Fruit fly (Drosophila melanogaster): Measurements from ENCODE around the gene Nna1.

Gene Nna1

DNA sequence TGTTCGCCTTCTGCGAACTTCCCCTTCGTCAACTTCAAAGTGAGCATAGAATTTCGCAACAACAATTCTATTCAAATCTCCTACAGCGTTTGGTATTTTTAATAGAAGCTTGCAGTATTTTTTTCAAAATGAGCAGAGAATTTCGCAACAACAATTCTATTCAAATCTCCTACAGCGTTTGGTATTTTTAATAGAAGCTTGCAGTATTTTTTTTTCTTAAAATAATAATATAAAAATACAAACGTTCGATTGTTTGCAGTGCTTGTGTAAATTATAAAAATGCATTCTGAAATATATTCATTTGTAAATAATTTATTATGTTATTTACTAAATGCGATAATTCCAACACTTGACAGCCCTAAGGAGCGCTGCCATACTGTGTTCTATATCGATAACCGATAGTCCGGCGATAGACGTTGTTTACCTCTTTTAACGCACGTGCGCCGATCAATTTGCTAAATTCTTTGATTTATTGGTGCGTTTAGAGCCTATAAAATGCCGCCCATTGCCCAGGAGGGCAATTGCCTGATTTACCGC is 64.8 kb downstream of the Nna1 start, which contains the start of the genes CG32625 and Rtc1 (continued):
- no peak for TF ChIP-seq hkb (optimal IDR thresholded peaks at IDR 0.05)
- peak; percentile 57; the same call in 1 of the 2 replicates for TF ChIP-seq hkb (GFP tag; IDR thresholded peaks at IDR 0.05)
- TF ChIP-seq CG12659 (GFP tag; optimal IDR thresholded peaks at IDR 0.05), result peak; percentile 66
- peak; percentile 73 for TF ChIP-seq Max (GFP tag; optimal IDR thresholded peaks at IDR 0.05)
- TF ChIP-seq ken (GFP tag; IDR thresholded peaks at IDR 0.05), result peak; percentile 62; the same call in 1 of the 3 replicates
- no peak for TF ChIP-seq Kr (GFP tag; optimal IDR thresholded peaks at IDR 0.05)
- TF ChIP-seq chm (GFP tag; IDR thresholded peaks at IDR 0.05), result 0 out of 2 replicates have a peak, but pooled peaks have one; percentile 24
- peak; percentile 37 for TF ChIP-seq CG13296 (GFP tag; optimal IDR thresholded peaks at IDR 0.05)
- peak; percentile 47 for TF ChIP-seq CG4424 (GFP tag; optimal IDR thresholded peaks at IDR 0.05)
- TF ChIP-seq CG33557 (GFP tag; optimal IDR thresholded peaks at IDR 0.05), result peak; percentile 7
- no peak for TF ChIP-seq slp2 (GFP tag; optimal IDR thresholded peaks at IDR 0.05)
- TF ChIP-seq dmrt99B (tag; optimal IDR thresholded peaks at IDR 0.05), result peak; percentile 50
- TF ChIP-seq Med (GFP tag), result peak; percentile 69
- TF ChIP-seq phol (tag; optimal IDR thresholded peaks at IDR 0.05), result peak; percentile 62
- peak in 1 of 2 experiments; percentile 67 for TF ChIP-seq Hr51 (GFP tag; optimal IDR thresholded peaks at IDR 0.05)
- peak; percentile 54; the same call in 1 of the 2 replicates for TF ChIP-seq CG17328 (GFP tag; IDR thresholded peaks at IDR 0.05)
- TF ChIP-seq CG10274 (GFP tag; optimal IDR thresholded peaks at IDR 0.05), result peak; percentile 8
- TF ChIP-seq CG14014 (GFP tag; IDR thresholded peaks at IDR 0.05), result peak; percentile 36; the same call in 1 of the 2 replicates
- TF ChIP-seq Nf-YC (tag; optimal IDR thresholded peaks at IDR 0.05), result peak; percentile 53
- TF ChIP-seq tin (GFP tag; optimal IDR thresholded peaks at IDR 0.05), result peak; percentile 52
- TF ChIP-seq CG3838 (GFP tag; optimal IDR thresholded peaks at IDR 0.05), result no peak
- TF ChIP-seq CG15601 (tag; optimal IDR thresholded peaks at IDR 0.05), result peak; percentile 54
- TF ChIP-seq BEAF-32 (GFP tag; optimal IDR thresholded peaks at IDR 0.05), result peak; percentile 60
- peak; percentile 53 for TF ChIP-seq pzg (GFP tag; optimal IDR thresholded peaks at IDR 0.05)
- peak; percentile 37 for TF ChIP-seq Chrac-16 (GFP tag; optimal IDR thresholded peaks at IDR 0.05)
- TF ChIP-seq Six4 (GFP tag; optimal IDR thresholded peaks at IDR 0.05), result peak; percentile 16
- 0 out of 2 replicates have a peak, but pooled peaks have one; percentile 7 for TF ChIP-seq CG4730 (GFP tag; IDR thresholded peaks at IDR 0.05)
- TF ChIP-seq CG3995 (GFP tag; optimal IDR thresholded peaks at IDR 0.05), result no peak
- peak; percentile 76 for TF ChIP-seq dm (GFP tag; optimal IDR thresholded peaks at IDR 0.05)
- TF ChIP-seq CG3281 (GFP tag; optimal IDR thresholded peaks at IDR 0.05), result peak; percentile 28
- peak; percentile 32; the same call in 2 of the 3 replicates for TF ChIP-seq knrl (GFP tag; IDR thresholded peaks at IDR 0.05; ENCODE audit: partially characterized antibody)
- no peak for TF ChIP-seq maf-S (GFP tag; optimal IDR thresholded peaks at IDR 0.05)
- no peak for TF ChIP-seq CG8944 (GFP tag; optimal IDR thresholded peaks at IDR 0.05)
- no peak for TF ChIP-seq CG31388 (GFP tag; optimal IDR thresholded peaks at IDR 0.05)
- TF ChIP-seq crol (GFP tag; IDR thresholded peaks at IDR 0.05), result no peak

DNA sequence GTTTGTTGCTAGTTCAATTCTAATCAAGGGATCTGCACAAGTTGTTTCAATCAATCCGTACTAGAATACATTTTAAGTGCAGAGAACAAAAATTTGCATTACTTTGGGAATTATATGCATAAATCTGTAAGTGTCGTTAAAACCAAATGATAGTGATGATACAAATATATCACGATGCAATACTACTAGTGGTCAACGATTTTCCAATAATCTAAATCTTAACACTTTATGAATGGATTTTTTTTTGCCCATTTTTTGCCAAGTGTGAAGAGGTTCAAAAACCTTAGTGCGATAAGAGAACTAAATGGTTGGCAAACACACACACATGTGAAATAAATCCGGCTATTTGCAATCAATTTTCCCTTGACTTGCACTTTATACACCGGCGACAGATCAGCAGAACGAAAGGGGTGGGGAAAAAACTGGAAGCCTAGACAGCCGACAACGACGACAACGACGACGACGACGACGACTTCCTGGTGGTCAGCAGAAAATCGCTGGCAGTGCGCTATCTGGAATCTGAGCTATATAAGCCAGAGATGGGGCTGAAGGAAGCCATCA is 67.0 kb downstream of the Nna1 start, which contains the start of gene Yp3:
TSS of gene Yp3 (plus strand) at position 558 of the 561 bp plus-strand sequence.
- no peak for TF ChIP-seq dpn (GFP tag; optimal IDR thresholded peaks at IDR 0.05)
- TF ChIP-seq tx (GFP tag; optimal IDR thresholded peaks at IDR 0.05), result no peak
- TF ChIP-seq CG18599 (GFP tag; optimal IDR thresholded peaks at IDR 0.05), result no peak
- no peak for TF ChIP-seq rib (GFP tag; IDR thresholded peaks at IDR 0.05)
- no peak for TF ChIP-seq gem (tag; optimal IDR thresholded peaks at IDR 0.05)
- no peak for TF ChIP-seq CG17385 (GFP tag; optimal IDR thresholded peaks at IDR 0.05)
- no peak for TF ChIP-seq CG6272 (GFP tag; IDR thresholded peaks at IDR 0.05)
- no peak for TF ChIP-seq tap (tag; optimal IDR thresholded peaks at IDR 0.05)
- TF ChIP-seq nom (GFP tag; optimal IDR thresholded peaks at IDR 0.05), result no peak
- TF ChIP-seq CG14014 (GFP tag; IDR thresholded peaks at IDR 0.05), result no peak
- no peak for TF ChIP-seq fd102C (GFP tag; optimal IDR thresholded peaks at IDR 0.05)
- TF ChIP-seq CG2120 (GFP tag; optimal IDR thresholded peaks at IDR 0.05), result no peak
- TF ChIP-seq CG14710 (tag; optimal IDR thresholded peaks at IDR 0.05), result no peak
- TF ChIP-seq Stat92E (GFP tag; optimal IDR thresholded peaks at IDR 0.05), result no peak
